Fruit fly (Drosophila melanogaster): Measurements from ENCODE around the gene Npc2a.

DNA sequence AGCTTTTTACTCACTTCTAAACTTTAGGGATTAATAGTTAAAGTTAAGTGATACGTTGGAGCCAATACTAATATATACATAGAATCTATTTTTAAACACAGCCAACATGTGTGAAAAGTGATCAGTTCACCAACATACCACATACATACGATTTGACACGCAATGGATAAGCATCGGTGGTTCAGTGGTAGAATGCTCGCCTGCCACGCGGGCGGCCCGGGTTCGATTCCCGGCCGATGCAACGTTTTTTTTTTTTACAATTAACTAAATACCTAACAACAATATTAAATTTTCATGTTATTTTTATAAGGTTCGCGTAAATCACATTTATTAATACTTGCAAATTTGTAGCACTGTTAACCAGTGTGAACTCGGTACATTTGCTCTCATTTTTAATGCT is 43.4 kb downstream of the Npc2a start:
- TF ChIP-seq CG7101 (tag; optimal IDR thresholded peaks at IDR 0.05) (no peak), CG14711 (tag; optimal IDR thresholded peaks at IDR 0.05) (no peak), kay (GFP tag; ENCODE audit: borderline replicate concordance) (no peak), Crg-1 (GFP tag; optimal IDR thresholded peaks at IDR 0.05) (no peak), pad (GFP tag; optimal IDR thresholded peaks at IDR 0.05) (no peak)
